Worm (Caenorhabditis elegans) whole organism, L4 larva: ENCODE data around the gene Y116A8C.44.

ENCODE experiments used
- Y5F2A.4 ChIP-seq: fragments of 200-800 bp; sonication (Bioruptor generic); optimal IDR thresholded peaks from 2 replicates; lab custom pipeline; 2018; ENCODE audit warnings: mild to moderate bottlenecking, missing genetic modification characterization, missing compliant biosample characterization
- aha-1 ChIP-seq: fragments of 150-350 bp; peaks from one replicate; lab custom pipeline; 2014; ENCODE audit warnings: missing biosample characterization, missing genetic modification characterization
- ceh-32 ChIP-seq: sonication (generic microtip); optimal IDR thresholded peaks from 2 replicates; lab custom pipeline; 2016; ENCODE audit warnings: mild to moderate bottlenecking, missing genetic modification characterization, missing compliant biosample characterization; ENCODE audit not compliant: poor library complexity
- ceh-82 ChIP-seq: sonication (generic microtip); optimal IDR thresholded peaks from 2 replicates; lab custom pipeline; 2017; ENCODE audit warnings: missing biosample characterization, missing genetic modification characterization
- ces-1 ChIP-seq: fragments of 150-350 bp; sonication (generic microtip); optimal IDR thresholded peaks from 4 replicates; lab custom pipeline; 2014; ENCODE audit warnings: missing biosample characterization, missing genetic modification reagents, missing genetic modification characterization
- daf-16 ChIP-seq, 3 experiments: sonication (generic microtip); optimal IDR thresholded peaks; 2 replicates each; lab custom pipeline; 2016 to 2017; ENCODE audit warnings: missing genetic modification characterization in 3 of 3, missing genetic modification reagents in 3 of 3, mild to moderate bottlenecking in 2 of 3, missing compliant biosample characterization in 2 of 3, missing biosample characterization in 1 of 3, moderate library complexity in 1 of 3
- daf-19 ChIP-seq: fragments of 200-800 bp; sonication (Bioruptor generic); conservative IDR thresholded peaks from 2 replicates; pipeline ENCODE4 v1.3.6; 2022; ENCODE audit warnings: missing genetic modification characterization, missing compliant biosample characterization
- dmd-6 ChIP-seq: fragments of 200-800 bp; sonication (Bioruptor generic); IDR thresholded peaks from 2 replicates; pipeline ENCODE4 v1.3.6; 2022; ENCODE audit warnings: missing genetic modification reagents, missing genetic modification characterization, missing compliant biosample characterization
- dpl-1 ChIP-seq: fragments of 150-350 bp; optimal IDR thresholded peaks from 2 replicates; lab custom pipeline; 2014; ENCODE audit warnings: missing biosample characterization, missing genetic modification reagents, missing genetic modification characterization
- egl-43 ChIP-seq: fragments of 200-800 bp; sonication (Bioruptor generic); IDR thresholded peaks from 2 replicates; pipeline ENCODE4 v1.3.6; 2022; ENCODE audit warnings: missing genetic modification reagents, missing genetic modification characterization, missing compliant biosample characterization
- hif-1 ChIP-seq, 2 experiments: sonication (generic microtip); optimal IDR thresholded peaks; 2 replicates each; lab custom pipeline; 2016 to 2017; ENCODE audit warnings: missing compliant biosample characterization in 2 of 2, missing genetic modification characterization in 2 of 2, missing genetic modification reagents in 2 of 2, missing genotype in 2 of 2, mild to moderate bottlenecking in 1 of 2
- hlh-30 ChIP-seq: sonication (generic microtip); optimal IDR thresholded peaks from 2 replicates; lab custom pipeline; 2017; ENCODE audit warnings: antibody characterized with exemption, mild to moderate bottlenecking, missing genetic modification characterization, missing compliant biosample characterization; ENCODE audit not compliant: insufficient read depth
- lir-3 ChIP-seq: sonication (generic microtip); optimal IDR thresholded peaks from 2 replicates; lab custom pipeline; 2016; ENCODE audit warnings: mild to moderate bottlenecking, missing genetic modification characterization, missing compliant biosample characterization
- madf-9 ChIP-seq: fragments of 200-800 bp; sonication (Bioruptor generic); conservative IDR thresholded peaks from 2 replicates; pipeline ENCODE4 v1.3.6; 2022; ENCODE audit warnings: missing genetic modification reagents, missing genetic modification characterization, missing compliant biosample characterization
- mdl-1 ChIP-seq, 2 experiments: fragments of 150-350 bp in 1 of 2; sonication (generic microtip) in 1 of 2; optimal IDR thresholded peaks; 2 replicates each; lab custom pipeline; 2014 to 2017; ENCODE audit warnings: missing biosample characterization in 2 of 2, missing genetic modification characterization in 2 of 2
- nhr-28 ChIP-seq: fragments of 150-350 bp; optimal IDR thresholded peaks from 2 replicates; lab custom pipeline; 2014; ENCODE audit warnings: missing biosample characterization, missing genetic modification characterization
- set-16 ChIP-seq: fragments of 200-800 bp; sonication (Bioruptor generic); IDR thresholded peaks from 2 replicates; pipeline ENCODE4 v1.3.6; 2022; ENCODE audit warnings: missing genetic modification reagents, missing genetic modification characterization, missing compliant biosample characterization
- skn-1 ChIP-seq: fragments of 150-350 bp; optimal IDR thresholded peaks from 2 replicates; lab custom pipeline; 2014; ENCODE audit warnings: missing biosample characterization, missing genetic modification characterization
- snpc-4 ChIP-seq: fragments of 150-350 bp; optimal IDR thresholded peaks from 2 replicates; lab custom pipeline; 2014; ENCODE audit warnings: missing biosample characterization, missing genetic modification characterization
- spr-3 ChIP-seq: fragments of 200-800 bp; sonication (Bioruptor generic); optimal IDR thresholded peaks from 2 replicates; lab custom pipeline; 2018; ENCODE audit warnings: mild to moderate bottlenecking, missing genetic modification characterization, missing compliant biosample characterization
- unc-130 ChIP-seq: sonication (generic microtip); optimal IDR thresholded peaks from 2 replicates; lab custom pipeline; 2016; ENCODE audit warnings: missing genetic modification reagents, missing genetic modification characterization, missing compliant biosample characterization
- unc-62 ChIP-seq, 3 experiments: fragments of 150-350 bp in 1 of 3; sonication (generic microtip); optimal IDR thresholded peaks in 2 of 3; peaks in 1 of 3; 1 replicate in 1 of 3; 2 replicates in 2 of 3; lab custom pipeline; 2014 to 2017; ENCODE audit warnings: missing biosample characterization in 3 of 3, missing genetic modification characterization in 3 of 3, missing genetic modification reagents in 3 of 3, missing genotype in 1 of 3
- zag-1 ChIP-seq: fragments of 150-350 bp; optimal IDR thresholded peaks from 2 replicates; lab custom pipeline; 2014; ENCODE audit warnings: missing biosample characterization, missing genetic modification characterization
- zfp-3 ChIP-seq: fragments of 200-800 bp; sonication (Bioruptor generic); conservative IDR thresholded peaks from 2 replicates; pipeline ENCODE4 v1.3.6; 2022; ENCODE audit warnings: missing genetic modification reagents, missing genetic modification characterization, missing compliant biosample characterization

Gene Y116A8C.44

ce11 chrIV:17058036-17058435, at the start of gene Y116A8C.44:
Gene Y116A8C.44 (minus strand): TSS chrIV:17058136.
- no peak for TF ChIP-seq lir-3 (tag; lab: Kevin White, UChicago)
- TF ChIP-seq zfp-3 (GFP tag; lab: Robert Waterston, UW) = no peak
- no peak for TF ChIP-seq dmd-6 (GFP tag; lab: Robert Waterston, UW)
- no peak for TF ChIP-seq mdl-1 (tag; optimal IDR thresholded peaks at IDR 0.05; lab: Kevin White, UChicago)

- TF ChIP-seq set-16 (GFP tag; lab: Robert Waterston, UW) = peak; percentile 88
- TF ChIP-seq aha-1 (tag; lab: Kevin White, UChicago) = peak; percentile 35
- no peak for TF ChIP-seq ceh-82 (tag; lab: Kevin White, UChicago)
- no peak for TF ChIP-seq skn-1 (tag; lab: Kevin White, UChicago)
- TF ChIP-seq unc-130 = no peak
- TF ChIP-seq, all 104 proteins: peak for 2
These were observed 47.6 kb upstream of the Y116A8C.44 start for ce11 chrIV:17105578-17105977.

- TF ChIP-seq mdl-1 (tag; optimal IDR thresholded peaks at IDR 0.05; lab: Kevin White, UChicago) (no peak), Y5F2A.4 (GFP tag; lab: Kevin White, UChicago) (no peak), unc-62 (GFP tag; optimal IDR thresholded peaks at IDR 0.05 in 1 of 2; lab: Kevin White, UChicago) (no peak), unc-62 (tag; optimal IDR thresholded peaks at IDR 0.05; lab: Kevin White, UChicago) (no peak), dpl-1 (GFP tag; lab: Kevin White, UChicago) (peak; percentile 5), egl-43 (0 out of 2 replicates have a peak, but pooled peaks have one; percentile 26), zag-1 (tag; lab: Kevin White, UChicago) (no peak), set-16 (GFP tag; lab: Robert Waterston, UW) (peak; percentile 78)
- TF ChIP-seq, all 104 proteins: peak for 3
These were observed 46.4 kb upstream of the Y116A8C.44 start for ce11 chrIV:17104157-17104872.

- TF ChIP-seq ceh-32 (tag; lab: Kevin White, UChicago) (no peak), daf-19 (GFP tag; lab: Robert Waterston, UW) (no peak)
- TF ChIP-seq, all 104 proteins: peak for 0
These were observed 45.7 kb upstream of the Y116A8C.44 start, which contains the start of gene Y116A8C.30 for ce11 chrIV:17103615-17104014. Gene Y116A8C.30 (minus strand): TSS chrIV:17103715.

- no peak for TF ChIP-seq ces-1
- TF ChIP-seq aha-1 (tag; lab: Kevin White, UChicago) = peak; percentile 77
- TF ChIP-seq unc-62 (GFP tag; optimal IDR thresholded peaks at IDR 0.05 in 1 of 2; lab: Kevin White, UChicago) = peak in 1 of 2 experiments; percentile 50
- no peak for TF ChIP-seq unc-62 (tag; optimal IDR thresholded peaks at IDR 0.05; lab: Kevin White, UChicago)
- TF ChIP-seq, all 104 proteins: peak for 2
These were observed 45.2 kb upstream of the Y116A8C.44 start for ce11 chrIV:17103116-17103515.

ce11 chrIV:17100628-17101338, 42.8 kb upstream of the Y116A8C.44 start:
- TF ChIP-seq madf-9 (GFP tag; lab: Robert Waterston, UW) = no peak
- no peak for TF ChIP-seq snpc-4 (tag; lab: Kevin White, UChicago)
- peak in 1 of 2 experiments; percentile 70 for TF ChIP-seq hif-1 (tag; optimal IDR thresholded peaks at IDR 0.05; lab: Kevin White, UChicago)
- peak; percentile 30 for TF ChIP-seq hlh-30 (tag; lab: Kevin White, UChicago)
- no peak for TF ChIP-seq daf-16 (GFP tag; optimal IDR thresholded peaks at IDR 0.05; lab: Kevin White, UChicago)
- TF ChIP-seq daf-16 (tag; optimal IDR thresholded peaks at IDR 0.05; lab: Kevin White, UChicago) = peak; percentile 16
- TF ChIP-seq ceh-82 (tag; lab: Kevin White, UChicago) = no peak
- TF ChIP-seq aha-1 (tag; lab: Kevin White, UChicago) = peak; percentile 88
- TF ChIP-seq spr-3 (GFP tag; lab: Kevin White, UChicago) = no peak
- peak; percentile 4 for TF ChIP-seq nhr-28 (tag; lab: Kevin White, UChicago)
